Fruit fly (Drosophila melanogaster) whole organism: ENCODE measurements around the gene CG14227.

Experiments
- pan ChIP-seq: fragments of >200 bp; optimal IDR thresholded peaks from 2 replicates; lab custom pipeline; 2017
- psq ChIP-seq: fragments of >200 bp; optimal IDR thresholded peaks from 2 replicates; lab custom pipeline; 2017

DNA sequence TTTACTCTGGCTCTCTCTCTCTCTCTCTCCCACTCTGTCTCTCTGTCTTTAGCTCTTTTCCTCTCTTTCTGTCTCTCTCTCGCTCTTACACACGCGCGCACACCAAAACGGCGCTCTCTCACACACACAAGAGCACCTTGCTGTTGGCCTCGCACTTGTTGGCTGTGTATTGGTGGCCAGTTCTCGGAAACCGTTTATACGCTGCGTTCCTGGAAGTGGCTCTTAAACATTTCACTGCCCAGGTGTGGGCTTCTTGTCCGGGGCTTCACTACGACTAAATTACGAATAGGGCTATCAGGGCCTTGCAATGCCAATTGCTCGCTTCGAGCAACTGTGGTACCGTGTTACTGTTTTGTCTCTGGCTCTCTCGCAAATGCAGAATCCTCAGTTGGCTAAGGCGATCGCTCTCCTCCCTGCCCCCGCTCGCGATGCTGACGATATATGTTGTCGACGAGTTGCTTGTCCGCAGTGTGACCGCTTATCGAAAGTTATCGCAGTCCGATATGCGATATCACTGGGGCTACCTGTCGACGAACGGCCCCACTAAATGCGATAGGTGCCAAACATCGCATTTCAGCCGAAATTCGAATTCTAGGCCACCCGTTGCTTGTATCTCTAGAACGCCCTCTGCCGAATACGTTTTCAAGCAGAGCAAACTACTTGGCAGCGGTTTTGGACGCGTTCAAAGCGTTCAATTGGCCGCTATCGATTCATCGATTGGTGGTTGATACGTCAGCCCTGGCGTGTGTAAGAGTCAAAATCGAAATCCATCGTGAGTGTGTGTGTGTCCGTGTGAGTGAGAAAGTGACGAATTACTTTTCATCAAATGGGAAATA, 5.5 kb downstream of the CG14227 start, which contains the start of the genes dome and Ubqn:
- no peak for TF ChIP-seq pan (lab: Kevin White, UChicago)
- TF ChIP-seq psq (lab: Kevin White, UChicago): no peak
